Fruit fly (Drosophila melanogaster): ENCODE measurements around the gene Vps13D.
A peak's percentile ranks its signal among the peaks of the same experiment; 100 is the strongest.

DNA sequence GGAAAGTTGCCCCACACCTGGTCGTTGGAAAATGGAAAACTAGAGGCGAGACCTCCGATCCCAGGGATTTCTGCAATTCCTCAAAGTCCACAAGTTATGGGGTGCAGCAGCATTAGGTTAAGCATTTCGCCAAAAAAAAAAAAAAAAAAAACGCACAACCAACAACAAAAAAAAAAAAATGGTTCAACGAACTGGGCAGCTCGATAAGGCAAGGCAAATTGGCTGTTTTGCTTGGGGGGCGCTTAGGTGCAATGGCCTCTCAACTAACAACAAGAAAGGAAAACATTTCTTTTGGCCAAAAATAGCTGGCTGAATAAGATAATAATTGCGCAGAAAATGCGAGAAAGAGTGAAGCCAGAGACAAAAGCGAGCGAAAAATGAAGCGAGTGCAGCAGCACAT lies 45.3 kb downstream of the Vps13D start:
- TF ChIP-seq lz (GFP tag; optimal IDR thresholded peaks at IDR 0.05) (no peak), Blimp-1 (GFP tag; optimal IDR thresholded peaks at IDR 0.05) (no peak), CG8119 (GFP tag; IDR thresholded peaks at IDR 0.05) (peak; percentile 40; the same call in 1 of the 3 replicates), CG32006 (GFP tag; optimal IDR thresholded peaks at IDR 0.05) (peak; percentile 19)
